Fruit fly (Drosophila melanogaster) whole organism, embryonic: ENCODE measurements around the gene Ugt316A1.

Experiments
- Abd-B ChIP-seq: fragments of 200-800 bp; sonication (Bioruptor generic); optimal IDR thresholded peaks from 2 replicates; lab custom pipeline; 2018; ENCODE audit warnings: missing biosample characterization, mild to moderate bottlenecking, missing genetic modification characterization, moderate library complexity
- Asciz ChIP-seq: fragments of 200-800 bp; sonication (Bioruptor generic); optimal IDR thresholded peaks from 2 replicates; lab custom pipeline; 2017; ENCODE audit warnings: missing biosample characterization, mild to moderate bottlenecking, missing genetic modification characterization, missing genetic modification reagents
- Atf3 ChIP-seq: fragments of 200-800 bp; sonication (Bioruptor generic); optimal IDR thresholded peaks from 3 replicates; lab custom pipeline; 2016; ENCODE audit warnings: missing biosample characterization, missing genetic modification characterization
- BtbVII ChIP-seq: fragments of 200-800 bp; sonication (Bioruptor generic); optimal IDR thresholded peaks from 3 replicates; lab custom pipeline; 2017; ENCODE audit warnings: missing biosample characterization, mild to moderate bottlenecking, missing genetic modification characterization
- CG10959 ChIP-seq: fragments of 200-800 bp; sonication (Bioruptor generic); IDR thresholded peaks from 2 replicates; pipeline ENCODE4 v1.3.6; 2022; ENCODE audit warnings: missing biosample characterization, missing genetic modification characterization
- CG11560 ChIP-seq: fragments of 200-800 bp; sonication (Bioruptor generic); IDR thresholded peaks from 3 replicates; pipeline ENCODE4 v1.3.6; 2022; ENCODE audit warnings: missing biosample characterization, missing genetic modification characterization
- CG11723 ChIP-seq: fragments of 200-800 bp; sonication (Bioruptor generic); optimal IDR thresholded peaks from 2 replicates; lab custom pipeline; 2017; ENCODE audit warnings: missing biosample characterization, mild to moderate bottlenecking, missing genetic modification characterization
- CG12071 ChIP-seq: fragments of 200-800 bp; sonication (Bioruptor generic); optimal IDR thresholded peaks from 3 replicates; lab custom pipeline; 2018; ENCODE audit warnings: missing biosample characterization, mild to moderate bottlenecking, missing genetic modification characterization
- CG12769 ChIP-seq: fragments of 200-800 bp; sonication (Bioruptor generic); optimal IDR thresholded peaks from 2 replicates; lab custom pipeline; 2019; ENCODE audit warnings: missing biosample characterization, mild to moderate bottlenecking, missing genetic modification characterization, moderate library complexity
- CG13424 ChIP-seq: fragments of 200-800 bp; sonication (Bioruptor generic); optimal IDR thresholded peaks from 2 replicates; lab custom pipeline; 2019; ENCODE audit warnings: missing biosample characterization, mild to moderate bottlenecking, missing genetic modification characterization, moderate library complexity
- CG13775 ChIP-seq: fragments of 200-800 bp; sonication (Bioruptor generic); optimal IDR thresholded peaks from 3 replicates; lab custom pipeline; 2017; ENCODE audit warnings: missing biosample characterization, mild to moderate bottlenecking, missing genetic modification characterization
- CG14710 ChIP-seq: fragments of 200-800 bp; sonication (Bioruptor generic); optimal IDR thresholded peaks from 3 replicates; lab custom pipeline; 2019; ENCODE audit warnings: missing biosample characterization, mild to moderate bottlenecking, missing genetic modification characterization, moderate library complexity
- CG17186 ChIP-seq: fragments of 200-800 bp; sonication (Bioruptor generic); optimal IDR thresholded peaks from 3 replicates; lab custom pipeline; 2017; ENCODE audit warnings: missing biosample characterization, missing genetic modification reagents, missing genetic modification characterization
- CG18262 ChIP-seq: fragments of 200-800 bp; optimal IDR thresholded peaks from 3 replicates; lab custom pipeline; 2019; ENCODE audit warnings: missing biosample characterization, mild to moderate bottlenecking, missing genetic modification characterization, moderate library complexity
- CG2120 ChIP-seq: fragments of 200-800 bp; sonication (Bioruptor generic); optimal IDR thresholded peaks from 3 replicates; lab custom pipeline; 2016; ENCODE audit warnings: missing biosample characterization, missing genetic modification characterization
- CG32767 ChIP-seq: fragments of 200-800 bp; sonication (Bioruptor generic); IDR thresholded peaks from 2 replicates; pipeline ENCODE4 v1.3.6; 2022; ENCODE audit warnings: missing biosample characterization, missing genetic modification characterization
- CG42726 ChIP-seq: fragments of 200-800 bp; sonication (Bioruptor generic); IDR thresholded peaks from 2 replicates; pipeline ENCODE4 v1.3.6; 2022; ENCODE audit warnings: missing biosample characterization, missing genetic modification characterization; ENCODE audit not compliant: partially characterized antibody
- CG4282 ChIP-seq: fragments of 200-800 bp; sonication (Bioruptor generic); optimal IDR thresholded peaks from 2 replicates; lab custom pipeline; 2016; ENCODE audit warnings: missing biosample characterization, missing genetic modification characterization
- CG6683 ChIP-seq: fragments of 200-800 bp; sonication (Bioruptor generic); optimal IDR thresholded peaks from 2 replicates; lab custom pipeline; 2017; ENCODE audit warnings: missing biosample characterization, mild to moderate bottlenecking, missing genetic modification characterization, missing genetic modification reagents
- CG7745 ChIP-seq: fragments of 200-800 bp; sonication (Bioruptor generic); optimal IDR thresholded peaks from 2 replicates; lab custom pipeline; 2018; ENCODE audit warnings: missing biosample characterization, mild to moderate bottlenecking, missing genetic modification characterization, moderate library complexity
- CG9876 ChIP-seq: fragments of 200-800 bp; sonication (Bioruptor generic); optimal IDR thresholded peaks from 2 replicates; lab custom pipeline; 2016; ENCODE audit warnings: missing biosample characterization, missing genetic modification characterization
- CHES-1-like ChIP-seq: fragments of 200-800 bp; sonication (Bioruptor generic); optimal IDR thresholded peaks from 2 replicates; lab custom pipeline; 2016; ENCODE audit warnings: missing biosample characterization, missing genetic modification characterization
- CkIIα-i1 ChIP-seq: fragments of 200-800 bp; sonication (Bioruptor generic); IDR thresholded peaks from 2 replicates; pipeline ENCODE4 v1.3.6; 2022; ENCODE audit warnings: missing biosample characterization, missing genetic modification characterization
- HLH4C ChIP-seq: fragments of 200-800 bp; sonication (Bioruptor generic); IDR thresholded peaks from 3 replicates; pipeline ENCODE4 v1.3.6; 2022; ENCODE audit warnings: missing biosample characterization, missing genetic modification characterization; ENCODE audit not compliant: partially characterized antibody
- Hr3 ChIP-seq: fragments of 200-800 bp; sonication (Bioruptor generic); optimal IDR thresholded peaks from 3 replicates; lab custom pipeline; 2016; ENCODE audit warnings: missing biosample characterization, missing genetic modification characterization
- Lhr ChIP-seq: fragments of 200-800 bp; sonication (Bioruptor generic); optimal IDR thresholded peaks from 3 replicates; lab custom pipeline; 2017; ENCODE audit warnings: mild to moderate bottlenecking, missing biosample characterization, missing genetic modification reagents, missing genetic modification characterization
- Mrtf ChIP-seq: fragments of 200-800 bp; sonication (Bioruptor generic); IDR thresholded peaks from 3 replicates; pipeline ENCODE4 v1.3.6; 2022; ENCODE audit warnings: missing biosample characterization, missing genetic modification characterization
- Sry-δ ChIP-seq: fragments of 200-800 bp; sonication (Bioruptor generic); optimal IDR thresholded peaks from 2 replicates; lab custom pipeline; 2016; ENCODE audit warnings: missing biosample characterization, missing genetic modification characterization
- Stat92E ChIP-seq, 3 experiments: fragments of >200 bp in 2 of 3; fragments of 200-800 bp in 1 of 3; sonication (Bioruptor generic) in 1 of 3; optimal IDR thresholded peaks; 2 replicates each; lab custom pipeline; 2017 to 2019; ENCODE audit warnings: missing biosample characterization in 3 of 3, missing genetic modification characterization in 3 of 3, mild to moderate bottlenecking in 1 of 3, moderate library complexity in 1 of 3
- TFAM ChIP-seq: fragments of 200-800 bp; sonication (Bioruptor generic); optimal IDR thresholded peaks from 2 replicates; lab custom pipeline; 2017; ENCODE audit warnings: missing biosample characterization, missing genetic modification characterization, inconsistent platforms
- Xbp1 ChIP-seq: fragments of 200-800 bp; sonication (Bioruptor generic); optimal IDR thresholded peaks from 3 replicates; lab custom pipeline; 2016; ENCODE audit warnings: missing biosample characterization, mild to moderate bottlenecking, missing genetic modification characterization
- abd-A ChIP-seq: fragments of 200-800 bp; sonication (Bioruptor generic); optimal IDR thresholded peaks from 3 replicates; lab custom pipeline; 2019; ENCODE audit warnings: missing biosample characterization, mild to moderate bottlenecking, missing genetic modification characterization, moderate library complexity
- ara ChIP-seq: fragments of 200-800 bp; sonication (Bioruptor generic); IDR thresholded peaks from 2 replicates; pipeline ENCODE4 v1.3.6; 2022; ENCODE audit warnings: missing biosample characterization, missing genetic modification characterization
- crol ChIP-seq: fragments of 200-800 bp; sonication (Bioruptor generic); IDR thresholded peaks from 2 replicates; pipeline ENCODE4 v1.3.6; 2022; ENCODE audit warnings: missing biosample characterization, missing genetic modification characterization
- dm ChIP-seq: fragments of 200-800 bp; sonication (Bioruptor generic); optimal IDR thresholded peaks from 3 replicates; lab custom pipeline; 2016; ENCODE audit warnings: missing biosample characterization, missing genetic modification characterization
- eve ChIP-seq, 2 experiments: fragments of >200 bp; optimal IDR thresholded peaks; 2 replicates each; lab custom pipeline; 2017; ENCODE audit warnings: missing biosample characterization in 2 of 2, missing genetic modification characterization in 2 of 2
- gfzf ChIP-seq: fragments of 200-800 bp; sonication (Bioruptor generic); optimal IDR thresholded peaks from 2 replicates; lab custom pipeline; 2016; ENCODE audit warnings: missing biosample characterization, mild to moderate bottlenecking, missing genetic modification characterization, moderate library complexity
- grn ChIP-seq: fragments of 200-800 bp; sonication (Bioruptor generic); optimal IDR thresholded peaks from 3 replicates; lab custom pipeline; 2017; ENCODE audit warnings: missing biosample characterization, missing genetic modification characterization
- gro ChIP-seq: fragments of 200-800 bp; sonication (Bioruptor generic); optimal IDR thresholded peaks from 2 replicates; lab custom pipeline; 2016; ENCODE audit warnings: missing biosample characterization, missing genetic modification characterization
- gsb-n ChIP-seq: fragments of 200-800 bp; sonication (Bioruptor generic); optimal IDR thresholded peaks from 3 replicates; lab custom pipeline; 2018; ENCODE audit warnings: missing biosample characterization, mild to moderate bottlenecking, missing genetic modification characterization
- ind ChIP-seq: fragments of 200-800 bp; sonication (Bioruptor generic); optimal IDR thresholded peaks from 3 replicates; lab custom pipeline; 2016; ENCODE audit warnings: missing biosample characterization, missing genetic modification characterization
- ken ChIP-seq: fragments of 200-800 bp; sonication (Bioruptor generic); IDR thresholded peaks from 3 replicates; pipeline ENCODE4 v1.3.6; 2022; ENCODE audit warnings: missing biosample characterization, missing genetic modification characterization
- nerfin-1 ChIP-seq: fragments of 200-800 bp; sonication (Bioruptor generic); optimal IDR thresholded peaks from 3 replicates; lab custom pipeline; 2019; ENCODE audit warnings: missing biosample characterization, mild to moderate bottlenecking, missing genetic modification characterization, moderate library complexity
- nmo ChIP-seq: fragments of 200-800 bp; sonication (Bioruptor generic); optimal IDR thresholded peaks from 2 replicates; lab custom pipeline; 2018; ENCODE audit warnings: missing biosample characterization, mild to moderate bottlenecking, missing genetic modification characterization, moderate library complexity
- odd ChIP-seq: fragments of 200-800 bp; sonication (Bioruptor generic); optimal IDR thresholded peaks from 2 replicates; lab custom pipeline; 2017; ENCODE audit warnings: missing biosample characterization, mild to moderate bottlenecking, missing genetic modification characterization
- psq ChIP-seq: fragments of 200-800 bp; sonication (Bioruptor generic); optimal IDR thresholded peaks from 2 replicates; lab custom pipeline; 2017; ENCODE audit warnings: missing biosample characterization, missing genetic modification characterization
- sd ChIP-seq: fragments of 200-800 bp; sonication (Bioruptor generic); optimal IDR thresholded peaks from 3 replicates; lab custom pipeline; 2018; ENCODE audit warnings: missing biosample characterization, mild to moderate bottlenecking, missing genetic modification characterization, moderate library complexity
- stwl ChIP-seq: fragments of 200-800 bp; sonication (Bioruptor generic); optimal IDR thresholded peaks from 3 replicates; lab custom pipeline; 2018; ENCODE audit warnings: missing biosample characterization, mild to moderate bottlenecking, missing genetic modification characterization, moderate library complexity

The Ugt316A1 gene

dm6 chr3L:19086364-19087200, 24.0 kb upstream of the Ugt316A1 start, which contains the start of gene Mkp3 (continued):
- no peak for TF ChIP-seq Sry-δ
- no peak for TF ChIP-seq gfzf
- TF ChIP-seq Xbp1 (GFP tag; lab: Kevin White, UChicago): peak; percentile 71
- peak; percentile 77 for TF ChIP-seq CG11560 (tag; lab: Robert Waterston, UW)
- TF ChIP-seq CG13775 (GFP tag; lab: Kevin White, UChicago): peak; percentile 90
- TF ChIP-seq CG42726 (GFP tag; lab: Robert Waterston, UW): no peak
- no peak for TF ChIP-seq stwl
- TF ChIP-seq gro (GFP tag; lab: Kevin White, UChicago): no peak
- TF ChIP-seq Atf3: no peak
- TF ChIP-seq CG12769 (tag; lab: Kevin White, UChicago): peak; percentile 70
- TF ChIP-seq CG14710 (tag; lab: Kevin White, UChicago): peak; percentile 74
- TF ChIP-seq sd (tag; lab: Kevin White, UChicago): peak; percentile 68
- TF ChIP-seq CG4282 (GFP tag; lab: Kevin White, UChicago): no peak
- peak; percentile 40 for TF ChIP-seq CG12071 (GFP tag; lab: Kevin White, UChicago)
- TF ChIP-seq ind: peak; percentile 81
- peak; percentile 70 for TF ChIP-seq ara (GFP tag; lab: Robert Waterston, UW)
- peak; percentile 70 for TF ChIP-seq Abd-B
- TF ChIP-seq CG7745: no peak
- TF ChIP-seq nmo: peak; percentile 89
- TF ChIP-seq CG2120 (GFP tag; lab: Kevin White, UChicago): peak; percentile 78
- peak in 1 of 2 experiments; percentile 75 for TF ChIP-seq eve (GFP tag; optimal IDR thresholded peaks at IDR 0.05; lab: Kevin White, UChicago)
- TF ChIP-seq CG10959: peak; percentile 51
- peak; percentile 77 for TF ChIP-seq CG11723 (GFP tag; lab: Kevin White, UChicago)
- peak; percentile 86 for TF ChIP-seq odd (GFP tag; lab: Kevin White, UChicago)
- peak; percentile 52; the same call in 1 of the 2 replicates for TF ChIP-seq CkIIα-i1 (GFP tag; lab: Robert Waterston, UW)
- TF ChIP-seq nerfin-1 (tag; lab: Kevin White, UChicago): peak; percentile 79
- peak; percentile 76 for TF ChIP-seq Mrtf (GFP tag; lab: Robert Waterston, UW)
- no peak for TF ChIP-seq Stat92E (GFP tag; optimal IDR thresholded peaks at IDR 0.05; lab: Kevin White, UChicago)
- TF ChIP-seq dm (GFP tag; lab: Kevin White, UChicago): no peak
- peak; percentile 87 for TF ChIP-seq gsb-n
- peak; percentile 94 for TF ChIP-seq CG13424 (tag; lab: Kevin White, UChicago)
- TF ChIP-seq CG6683: peak; percentile 92
- no peak for TF ChIP-seq CG9876
- no peak for TF ChIP-seq grn
- peak; percentile 95 for TF ChIP-seq CG32767 (GFP tag; lab: Robert Waterston, UW)
- peak; percentile 80 for TF ChIP-seq Hr3
- TF ChIP-seq Lhr (GFP tag; lab: Kevin White, UChicago): peak; percentile 48
- TF ChIP-seq ken (GFP tag; lab: Robert Waterston, UW): peak; percentile 80
- TF ChIP-seq HLH4C (GFP tag; lab: Robert Waterston, UW): no peak
- TF ChIP-seq TFAM (GFP tag; lab: Kevin White, UChicago): no peak
- no peak for TF ChIP-seq abd-A
- peak; percentile 86 for TF ChIP-seq Asciz (GFP tag; lab: Kevin White, UChicago)
- no peak for TF ChIP-seq CHES-1-like (GFP tag; lab: Kevin White, UChicago)
- no peak for TF ChIP-seq CG17186
- TF ChIP-seq psq (GFP tag; lab: Kevin White, UChicago): peak; percentile 48
- TF ChIP-seq crol (GFP tag; lab: Robert Waterston, UW): peak; percentile 88
- peak; percentile 93 for TF ChIP-seq BtbVII (GFP tag; lab: Kevin White, UChicago)
- TF ChIP-seq CG18262: peak; percentile 100
